Worm (Caenorhabditis elegans): Measurements from ENCODE around the gene C03E10.1.

Gene C03E10.1

DNA sequence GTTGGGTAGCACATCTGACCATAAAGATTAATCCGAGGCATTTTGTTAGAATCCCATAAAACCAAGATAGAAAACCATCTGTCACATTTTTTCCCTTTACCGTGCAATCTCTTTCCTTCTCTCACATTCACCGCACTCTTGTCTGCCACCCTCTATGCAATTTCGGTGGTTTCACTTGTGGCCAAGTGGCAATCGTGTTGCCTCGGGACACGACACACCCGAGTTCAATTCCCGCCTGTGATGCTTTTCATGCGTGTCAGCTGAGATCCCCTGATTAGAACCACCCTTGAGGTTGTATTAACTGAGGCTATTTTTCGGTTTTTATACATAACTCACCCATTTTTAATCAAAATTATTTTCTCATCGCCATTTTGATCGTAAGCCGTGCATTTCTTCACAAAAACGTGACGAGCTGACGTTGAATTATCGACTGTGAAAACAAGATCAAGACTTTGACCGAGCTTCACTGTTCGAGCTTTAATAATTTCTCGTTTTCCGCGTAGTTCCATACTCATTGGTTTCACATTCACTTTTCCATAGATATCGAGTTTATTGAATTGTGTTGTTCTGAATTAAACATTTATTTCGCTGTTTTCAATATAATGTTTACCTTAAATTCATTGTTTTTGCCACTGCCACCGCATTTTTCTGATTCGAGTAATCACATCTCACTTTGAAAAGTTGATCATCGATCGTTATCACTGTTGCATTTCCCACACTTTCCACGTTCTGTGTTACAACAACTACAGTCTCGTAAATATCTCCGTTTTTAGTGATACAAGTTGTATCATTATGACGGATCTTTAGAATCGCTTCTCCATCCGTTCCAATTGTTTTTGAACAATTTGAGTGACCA is 23.3 kb downstream of the C03E10.1 start (continued):
- TF ChIP-seq nfya-1 (tag; optimal IDR thresholded peaks at IDR 0.05; ENCODE audit: borderline replicate concordance, insufficient read depth) (no peak), attf-5 (GFP tag; optimal IDR thresholded peaks at IDR 0.05) (peak; percentile 96), aptf-3 (GFP tag; IDR thresholded peaks at IDR 0.05) (peak; percentile 97), xnd-1 (tag; optimal IDR thresholded peaks at IDR 0.05) (peak; percentile 29), dpff-1 (tag; optimal IDR thresholded peaks at IDR 0.05) (peak; percentile 89), atf-7 (tag; optimal IDR thresholded peaks at IDR 0.05) (peak; percentile 95), pha-4 (tag; optimal IDR thresholded peaks at IDR 0.05) (no peak), hlh-26 (GFP tag; conservative IDR thresholded peaks at IDR 0.05) (peak; percentile 84), rec-8 (tag; optimal IDR thresholded peaks at IDR 0.05) (peak; percentile 94 to 98), lir-1 (GFP tag; conservative IDR thresholded peaks at IDR 0.05) (peak; percentile 83)

DNA sequence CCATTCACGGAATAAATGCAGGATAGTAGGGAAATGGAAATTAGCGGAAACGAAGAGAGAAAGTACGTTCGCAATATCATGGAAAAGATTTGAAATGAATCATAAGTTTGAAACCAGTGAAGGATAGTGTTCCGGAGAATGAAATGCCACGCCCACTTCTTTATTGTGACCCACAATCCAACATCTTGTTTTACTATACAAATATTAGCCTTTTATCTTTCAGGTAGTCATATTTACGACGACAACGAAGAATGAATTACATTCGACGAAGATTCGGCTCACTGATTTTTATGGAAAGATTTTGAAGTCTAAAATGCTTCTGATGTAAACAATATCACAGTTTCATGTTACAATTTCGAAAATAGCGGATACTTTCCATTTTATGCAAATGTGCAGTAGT is 25.8 kb downstream of the C03E10.1 start, which contains the start of gene cutl-18:
Gene cutl-18, minus strand, starts transcription at position 101 of the 400 bp plus-strand sequence.
- TF ChIP-seq mes-4 (tag; optimal IDR thresholded peaks at IDR 0.05) (no peak), ama-1 (optimal IDR thresholded peaks at IDR 0.05) (no peak), ama-1 (GFP tag; optimal IDR thresholded peaks at IDR 0.05) (no peak), snpc-3.4 (tag; optimal IDR thresholded peaks at IDR 0.05) (no peak), ekl-4 (GFP tag; IDR thresholded peaks at IDR 0.05) (no peak)

DNA sequence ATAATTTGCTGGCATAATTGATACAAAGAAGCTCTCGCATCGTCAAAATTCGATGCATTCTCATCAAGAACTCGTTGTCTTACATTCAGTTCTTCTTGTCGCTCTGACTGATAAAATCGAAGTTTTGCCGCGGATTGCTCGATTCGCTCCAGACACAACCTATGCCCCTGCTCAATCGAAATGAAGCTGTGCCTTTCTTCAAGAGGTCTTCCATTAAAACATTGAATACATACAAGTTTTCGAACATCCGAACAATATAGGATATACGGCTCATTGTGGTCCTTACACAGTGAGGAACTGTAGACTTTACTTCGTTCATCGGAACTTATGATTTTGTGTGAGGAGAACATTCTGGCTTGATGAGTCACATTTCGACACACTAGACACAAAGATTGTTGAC is 29.9 kb downstream of the C03E10.1 start:
- TF ChIP-seq dox-1 (GFP tag; IDR thresholded peaks at IDR 0.05) (no peak), egl-44 (GFP tag; IDR thresholded peaks at IDR 0.05) (no peak), lsy-27 (tag; optimal IDR thresholded peaks at IDR 0.05; ENCODE audit: borderline replicate concordance, insufficient read depth) (no peak), rcor-1 (GFP tag; IDR thresholded peaks at IDR 0.05) (no peak), K12H6.12 (tag; optimal IDR thresholded peaks at IDR 0.05) (no peak), lag-1 (GFP tag; IDR thresholded peaks at IDR 0.05) (no peak), hmg-1.2 (GFP tag; IDR thresholded peaks at IDR 0.05) (no peak), F52B5.7 (tag; optimal IDR thresholded peaks at IDR 0.05) (no peak), ama-1 (optimal IDR thresholded peaks at IDR 0.05) (no peak), ama-1 (GFP tag; optimal IDR thresholded peaks at IDR 0.05) (no peak), ztf-3 (GFP tag; optimal IDR thresholded peaks at IDR 0.05) (no peak), snpc-1.3 (tag; optimal IDR thresholded peaks at IDR 0.05; ENCODE audit: insufficient read depth) (no peak), ceh-27 (GFP tag; optimal IDR thresholded peaks at IDR 0.05) (no peak)

DNA sequence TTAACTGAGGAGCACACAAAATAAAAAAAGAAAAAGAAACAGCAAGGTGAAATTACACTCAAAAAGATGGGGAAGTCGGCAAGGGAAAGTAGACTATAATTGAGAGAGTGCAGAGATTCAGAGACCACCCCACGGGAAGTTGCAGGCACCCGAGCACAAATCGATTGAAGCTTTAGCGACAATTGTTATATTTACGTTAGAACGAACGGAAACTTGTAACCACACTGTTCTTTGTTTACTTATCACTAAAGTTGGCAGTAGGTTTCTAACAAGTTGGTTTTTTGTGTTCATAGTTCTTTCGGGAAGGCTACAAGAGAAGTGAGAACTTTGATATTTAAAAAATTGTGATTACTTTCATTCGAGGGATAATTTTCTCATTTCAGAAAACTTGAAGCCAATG is 30.7 kb downstream of the C03E10.1 start, which contains the start of gene F47G9.4:
Gene F47G9.4, minus strand, starts transcription at position 98 of the 400 bp plus-strand sequence.
- TF ChIP-seq snpc-1.1 (tag; optimal IDR thresholded peaks at IDR 0.05; ENCODE audit: insufficient read depth) (no peak), nhr-80 (tag; optimal IDR thresholded peaks at IDR 0.05) (peak; percentile 39)

DNA sequence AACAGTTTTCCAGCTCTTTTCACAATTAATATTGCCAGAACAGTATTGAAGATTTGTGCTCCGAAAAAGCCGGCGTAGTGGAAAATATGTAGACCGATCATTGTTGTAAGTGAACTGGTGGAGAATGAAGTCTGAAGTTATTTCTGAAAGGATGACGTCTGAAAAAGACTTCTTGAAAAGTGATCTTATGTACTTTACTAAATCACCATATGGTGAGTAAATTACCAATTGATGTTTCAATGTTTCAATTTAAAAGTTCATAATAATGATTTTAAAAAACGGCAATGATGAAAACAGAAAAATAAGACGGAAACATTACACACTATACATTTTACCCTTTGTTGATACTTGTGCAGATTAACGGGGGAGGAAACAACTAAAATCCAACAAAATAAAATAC is 32.7 kb downstream of the C03E10.1 start, which contains the start of gene str-141:
Gene str-141, minus strand, starts transcription at position 101 of the 400 bp plus-strand sequence.
- TF ChIP-seq K11D2.4 (GFP tag; IDR thresholded peaks at IDR 0.05) (no peak), madf-6 (GFP tag; IDR thresholded peaks at IDR 0.05) (peak; percentile 48; the same call in 1 of the 2 replicates), nhr-120 (GFP tag; IDR thresholded peaks at IDR 0.05) (no peak), egl-18 (GFP tag; IDR thresholded peaks at IDR 0.05) (no peak), nfyb-1 (GFP tag; IDR thresholded peaks at IDR 0.05) (0 out of 2 replicates have a peak, but pooled peaks have one; percentile 43), nhr-90 (tag; optimal IDR thresholded peaks at IDR 0.05) (no peak), ama-1 (optimal IDR thresholded peaks at IDR 0.05) (no peak), ama-1 (GFP tag; optimal IDR thresholded peaks at IDR 0.05) (peak in 1 of 2 experiments; percentile 14), madf-3 (GFP tag; IDR thresholded peaks at IDR 0.05) (no peak)
